Worm (Caenorhabditis elegans) whole organism, L4/young adult: ENCODE data around the gene C04F6.7.
A peak's percentile ranks its signal among the peaks of the same experiment; 100 is the strongest.

Source experiments
- W03F9.2 ChIP-seq: fragments of 150-350 bp; optimal IDR thresholded peaks from 2 replicates; lab custom pipeline; 2014; ENCODE audit warnings: missing biosample characterization, missing genetic modification characterization
- dao-5 ChIP-seq: sonication (generic microtip); optimal IDR thresholded peaks from 2 replicates; lab custom pipeline; 2016; ENCODE audit warnings: missing genotype, missing genetic modification characterization, moderate library complexity, missing compliant biosample characterization

DNA sequence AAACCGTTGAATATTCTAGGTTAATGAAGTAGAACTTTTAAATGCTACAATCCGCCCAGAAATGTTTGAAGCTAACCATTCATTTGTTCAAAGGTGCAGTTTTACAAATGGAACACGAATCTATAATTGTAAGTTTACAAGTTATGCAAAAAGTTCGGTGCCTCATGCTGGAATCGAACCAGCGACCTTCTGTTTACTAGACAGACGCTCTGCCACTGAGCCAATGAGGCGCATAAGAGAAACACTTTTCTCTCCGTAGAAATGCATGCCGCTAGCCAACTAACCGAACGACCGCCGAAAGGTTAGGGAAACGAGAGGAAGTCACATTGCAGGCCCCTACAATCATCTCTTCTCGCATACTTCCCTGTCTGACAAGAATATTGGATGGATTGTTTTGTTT is 47.7 kb downstream of the C04F6.7 start:
- TF ChIP-seq W03F9.2 (tag; lab: Kevin White, UChicago) (no peak), dao-5 (peak; percentile 27)
